Fruit fly (Drosophila melanogaster): ENCODE measurements around the gene Idgf1.

Idgf1 gene

dm6 chr2L:16448451-16449206, 3.6 kb downstream of the Idgf1 start, which contains the start of gene CG5888 (continued):
- TF ChIP-seq Nf-YB (GFP tag; optimal IDR thresholded peaks at IDR 0.05) (peak; percentile 59), Fer1 (GFP tag; optimal IDR thresholded peaks at IDR 0.05) (peak; percentile 4), CG13624 (GFP tag; optimal IDR thresholded peaks at IDR 0.05) (no peak), luna (GFP tag; optimal IDR thresholded peaks at IDR 0.05) (no peak), repo (GFP tag; optimal IDR thresholded peaks at IDR 0.05) (no peak), CG4820 (GFP tag; optimal IDR thresholded peaks at IDR 0.05) (peak; percentile 23), gcm (GFP tag; optimal IDR thresholded peaks at IDR 0.05) (peak; percentile 73), CG3065 (GFP tag; optimal IDR thresholded peaks at IDR 0.05) (no peak), CG31441 (GFP tag; IDR thresholded peaks at IDR 0.05) (peak; percentile 53), CHES-1-like (GFP tag; optimal IDR thresholded peaks at IDR 0.05) (no peak), bowl (GFP tag; IDR thresholded peaks at IDR 0.05) (peak; percentile 35; the same call in 1 of the 2 replicates), chinmo (GFP tag; IDR thresholded peaks at IDR 0.05; ENCODE audit: partially characterized antibody) (0 out of 4 replicates have a peak, but pooled peaks have one; percentile 52), CG15073 (GFP tag; optimal IDR thresholded peaks at IDR 0.05) (no peak), lab (GFP tag; optimal IDR thresholded peaks at IDR 0.05) (peak; percentile 43), Asciz (GFP tag; optimal IDR thresholded peaks at IDR 0.05) (peak; percentile 37), CG3726 (GFP tag; IDR thresholded peaks at IDR 0.05) (no peak), ttk (GFP tag; IDR thresholded peaks at IDR 0.05) (no peak; the same call in 1 of the 2 replicates), Max (GFP tag; optimal IDR thresholded peaks at IDR 0.05) (no peak), CG8089 (GFP tag; optimal IDR thresholded peaks at IDR 0.05) (no peak), pfk (GFP tag; optimal IDR thresholded peaks at IDR 0.05) (no peak), CG11723 (GFP tag; optimal IDR thresholded peaks at IDR 0.05) (peak; percentile 25), CG12071 (GFP tag; optimal IDR thresholded peaks at IDR 0.05) (no peak), HLHmδ (GFP tag; optimal IDR thresholded peaks at IDR 0.05) (no peak), CG7928 (GFP tag; optimal IDR thresholded peaks at IDR 0.05) (no peak), Oaz (GFP tag; IDR thresholded peaks at IDR 0.05) (0 out of 2 replicates have a peak, but pooled peaks have one; percentile 13), Sox102F (GFP tag; optimal IDR thresholded peaks at IDR 0.05) (peak; percentile 74), pho (GFP tag; optimal IDR thresholded peaks at IDR 0.05) (no peak), Mad (GFP tag; optimal IDR thresholded peaks at IDR 0.05) (no peak), sna (GFP tag; IDR thresholded peaks at IDR 0.05; ENCODE audit: partially characterized antibody) (no peak), CG7357 (GFP tag; IDR thresholded peaks at IDR 0.05) (peak; percentile 48; the same call in 2 of the 3 replicates), CG16863 (GFP tag; optimal IDR thresholded peaks at IDR 0.05) (no peak), cad (GFP tag; optimal IDR thresholded peaks at IDR 0.05) (no peak), CG12744 (GFP tag; optimal IDR thresholded peaks at IDR 0.05) (no peak), CG8765 (GFP tag; IDR thresholded peaks at IDR 0.05) (no peak), tin (GFP tag; optimal IDR thresholded peaks at IDR 0.05) (peak; percentile 28), Hr51 (GFP tag; optimal IDR thresholded peaks at IDR 0.05) (peak in 1 of 2 experiments; percentile 78), CG14965 (GFP tag; optimal IDR thresholded peaks at IDR 0.05; ENCODE audit: borderline replicate concordance) (no peak), unc-4 (GFP tag; IDR thresholded peaks at IDR 0.05; ENCODE audit: partially characterized antibody) (no peak), vvl (GFP tag; IDR thresholded peaks at IDR 0.05) (peak; percentile 79), NFAT (GFP tag; IDR thresholded peaks at IDR 0.05) (no peak), CG10209 (GFP tag; optimal IDR thresholded peaks at IDR 0.05) (peak; percentile 80), CG10654 (GFP tag; optimal IDR thresholded peaks at IDR 0.05) (peak; percentile 2), sens (GFP tag) (peak; percentile 63), sob (GFP tag; IDR thresholded peaks at IDR 0.05) (peak; percentile 33; the same call in 1 of the 2 replicates), CG18262 (tag; optimal IDR thresholded peaks at IDR 0.05) (peak; percentile 81), p53 (GFP tag; optimal IDR thresholded peaks at IDR 0.05) (no peak), CG14441 (GFP tag; IDR thresholded peaks at IDR 0.05) (peak; percentile 67), tx (GFP tag; optimal IDR thresholded peaks at IDR 0.05) (no peak), CG8944 (GFP tag; optimal IDR thresholded peaks at IDR 0.05) (no peak), CG13775 (GFP tag; optimal IDR thresholded peaks at IDR 0.05) (peak; percentile 74)
